Worm (Caenorhabditis elegans) whole organism, L1 larva: Measurements from ENCODE around the gene pas-2.

Experiments
- alr-1 ChIP-seq: fragments of 200-800 bp; sonication (Bioruptor generic); optimal IDR thresholded peaks from 2 replicates; lab custom pipeline; 2018; ENCODE audit warnings: borderline replicate concordance, mild to moderate bottlenecking, missing genetic modification characterization, missing compliant biosample characterization
- ama-1 ChIP-seq: fragments of 150-350 bp; optimal IDR thresholded peaks from 2 replicates; lab custom pipeline; 2014
- ceh-88 ChIP-seq: fragments of 200-800 bp; sonication (Bioruptor generic); IDR thresholded peaks from 2 replicates; pipeline ENCODE4 v1.3.6; 2022; ENCODE audit warnings: missing genetic modification characterization, missing compliant biosample characterization
- hlh-17 ChIP-seq: fragments of 200-800 bp; sonication (Bioruptor generic); optimal IDR thresholded peaks from 2 replicates; lab custom pipeline; 2018; ENCODE audit warnings: missing genetic modification characterization, mild to moderate bottlenecking, missing compliant biosample characterization, moderate library complexity, borderline replicate concordance
- nhr-19 ChIP-seq: fragments of 200-800 bp; sonication (Bioruptor generic); conservative IDR thresholded peaks from 2 replicates; pipeline ENCODE4 v1.3.6; 2022; ENCODE audit warnings: missing genetic modification characterization, missing compliant biosample characterization
- rnt-1 ChIP-seq: sonication (generic microtip); optimal IDR thresholded peaks from 2 replicates; lab custom pipeline; 2016; ENCODE audit warnings: mild to moderate bottlenecking, missing genetic modification characterization, moderate library complexity, missing compliant biosample characterization
- unc-130 ChIP-seq: fragments of 150-350 bp; optimal IDR thresholded peaks from 2 replicates; lab custom pipeline; 2017; ENCODE audit warnings: missing biosample characterization, missing genetic modification characterization, inconsistent platforms
- unc-62 ChIP-seq: fragments of 150-350 bp; optimal IDR thresholded peaks from 2 replicates; lab custom pipeline; 2014; ENCODE audit warnings: missing biosample characterization, missing genetic modification reagents, missing genetic modification characterization
- unc-86 ChIP-seq: sonication (generic microtip); optimal IDR thresholded peaks from 2 replicates; lab custom pipeline; 2016; ENCODE audit warnings: missing genetic modification characterization, missing compliant biosample characterization

ce11 chrV:10792775-10793174, 22.6 kb downstream of the pas-2 start, which contains the start of gene D1054.10:
- TF ChIP-seq ama-1 (lab: Kevin White, UChicago) (no peak), unc-62 (GFP tag; lab: Kevin White, UChicago) (no peak), hlh-17 (GFP tag; lab: Kevin White, UChicago) (no peak), unc-86 (tag; lab: Kevin White, UChicago) (no peak), ceh-88 (GFP tag; lab: Robert Waterston, UW) (no peak), nhr-19 (GFP tag; lab: Robert Waterston, UW) (no peak), unc-130 (no peak), rnt-1 (tag; lab: Kevin White, UChicago) (no peak), alr-1 (tag; lab: Kevin White, UChicago) (no peak)
